Worm (Caenorhabditis elegans): ENCODE data around the gene fbxa-3.
A peak's percentile ranks its signal among the peaks of the same experiment; 100 is the strongest.

Gene fbxa-3

ce11 chrII:1806358-1806757 lies 14.3 kb downstream of the fbxa-3 start, which contains the start of gene C08F1.12:
TSS of gene C08F1.12 (minus strand) at chrII:1806458.
- TF ChIP-seq ama-1 (optimal IDR thresholded peaks at IDR 0.05) (no peak), Y5F2A.4 (GFP tag; optimal IDR thresholded peaks at IDR 0.05) (no peak), zip-11 (GFP tag; IDR thresholded peaks at IDR 0.05) (no peak), spr-1 (tag; optimal IDR thresholded peaks at IDR 0.05) (no peak), lir-3 (tag; optimal IDR thresholded peaks at IDR 0.05) (no peak), nhr-42 (GFP tag; IDR thresholded peaks at IDR 0.05) (no peak), arid-1 (GFP tag; conservative IDR thresholded peaks at IDR 0.05) (no peak)

- TF ChIP-seq F49E8.2 (tag; optimal IDR thresholded peaks at IDR 0.05; ENCODE audit: borderline replicate concordance) (no peak), mes-2 (tag; optimal IDR thresholded peaks at IDR 0.05; ENCODE audit: poor library complexity, severe bottlenecking) (no peak), aly-2 (tag; optimal IDR thresholded peaks at IDR 0.05) (no peak), F26F4.8 (GFP tag; conservative IDR thresholded peaks at IDR 0.05) (no peak)
Observed at ce11 chrII:1788087-1788486, 32.6 kb downstream of the fbxa-3 start, which contains the start of the genes C08F1.6 and fbxb-13. TSS of gene C08F1.6 (minus strand) at chrII:1788187. TSS of gene fbxb-13 (plus strand) at chrII:1788277.

ce11 chrII:1787208-1787607 lies 33.5 kb downstream of the fbxa-3 start:
- TF ChIP-seq nhr-111 (GFP tag; optimal IDR thresholded peaks at IDR 0.05): no peak
- TF ChIP-seq unc-62 (GFP tag; optimal IDR thresholded peaks at IDR 0.05 in 1 of 2): peak in 1 of 2 experiments; percentile 97
- no peak for TF ChIP-seq unc-62 (tag; optimal IDR thresholded peaks at IDR 0.05)
- no peak for TF ChIP-seq nhr-77 (tag; optimal IDR thresholded peaks at IDR 0.05)

DNA sequence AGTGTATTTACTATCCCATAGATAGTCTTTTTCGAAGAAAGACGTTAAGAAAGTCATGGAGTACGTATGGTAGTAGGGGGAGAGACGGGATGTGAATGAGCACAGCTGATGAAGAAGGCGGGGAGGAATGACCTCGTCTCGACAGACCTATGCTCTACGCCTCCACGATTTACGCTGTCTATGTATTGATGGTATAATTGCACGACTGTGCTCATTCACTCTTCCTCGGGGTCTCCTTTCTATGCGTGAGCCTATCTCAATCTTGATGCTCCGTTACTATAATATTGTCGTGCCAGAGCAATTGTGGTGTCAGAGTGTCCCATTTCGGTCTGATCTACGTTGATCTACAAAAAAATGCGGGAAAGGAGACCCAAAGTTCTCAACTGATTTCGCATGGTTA lies 34.5 kb downstream of the fbxa-3 start, which contains the start of gene C08F1.10:
Gene C08F1.10 (minus strand): TSS at position 101 of the 400 bp plus-strand sequence.
- TF ChIP-seq hlh-11 (tag; optimal IDR thresholded peaks at IDR 0.05) (no peak), nhr-76 (tag; optimal IDR thresholded peaks at IDR 0.05) (no peak), saeg-2 (GFP tag; IDR thresholded peaks at IDR 0.05) (no peak), zip-11 (GFP tag; IDR thresholded peaks at IDR 0.05) (no peak), pha-4 (GFP tag; IDR thresholded peaks at IDR 0.05) (no peak), pha-4 (tag; optimal IDR thresholded peaks at IDR 0.05) (no peak), ztf-11 (tag; optimal IDR thresholded peaks at IDR 0.05) (no peak), nhr-10 (tag; optimal IDR thresholded peaks at IDR 0.05) (no peak), lin-1 (GFP tag; IDR thresholded peaks at IDR 0.05) (no peak), set-16 (GFP tag; IDR thresholded peaks at IDR 0.05) (no peak), vab-7 (GFP tag; IDR thresholded peaks at IDR 0.05) (no peak), dpl-1 (GFP tag; optimal IDR thresholded peaks at IDR 0.05) (no peak), ceh-62 (tag; optimal IDR thresholded peaks at IDR 0.05) (no peak), F26F4.8 (GFP tag; conservative IDR thresholded peaks at IDR 0.05) (no peak)

DNA sequence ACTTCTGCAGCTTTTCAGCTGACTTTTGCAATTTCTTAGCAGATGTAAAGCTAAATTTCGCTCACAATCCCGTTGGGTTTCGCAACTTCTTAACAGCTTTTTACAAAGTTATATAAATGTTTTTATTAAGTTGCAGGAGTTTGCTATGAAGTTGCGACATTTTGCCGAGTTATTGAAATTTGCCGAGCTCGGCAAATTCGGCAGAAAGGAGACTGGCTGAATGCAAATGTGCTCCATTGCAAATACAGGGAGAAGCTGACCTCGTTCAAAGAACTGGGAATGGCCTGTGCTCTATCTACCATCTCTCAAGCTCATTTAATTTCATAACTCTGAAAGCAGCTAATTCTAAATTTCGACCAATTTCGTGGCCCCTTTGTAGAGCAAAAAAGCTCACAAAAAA lies 35.9 kb downstream of the fbxa-3 start, which contains the start of gene C08F1.11:
Gene C08F1.11 (minus strand): TSS at position 101 of the 400 bp plus-strand sequence.
- no peak for TF ChIP-seq nhr-28 (tag; optimal IDR thresholded peaks at IDR 0.05)
- TF ChIP-seq F10B5.3 (tag; optimal IDR thresholded peaks at IDR 0.05): no peak
- TF ChIP-seq snpc-4 (tag; optimal IDR thresholded peaks at IDR 0.05): no peak
- TF ChIP-seq mxl-2 (GFP tag; conservative IDR thresholded peaks at IDR 0.05): no peak
- no peak for TF ChIP-seq zag-1 (tag; optimal IDR thresholded peaks at IDR 0.05)
- TF ChIP-seq nhr-11 (tag; optimal IDR thresholded peaks at IDR 0.05): no peak
- TF ChIP-seq fkh-10 (GFP tag; optimal IDR thresholded peaks at IDR 0.05): no peak
- TF ChIP-seq duxl-1 (tag; optimal IDR thresholded peaks at IDR 0.05; ENCODE audit: poor library complexity): no peak
- no peak for TF ChIP-seq zip-11 (GFP tag; IDR thresholded peaks at IDR 0.05)
- TF ChIP-seq lin-13 (GFP tag; optimal IDR thresholded peaks at IDR 0.05): no peak
- no peak for TF ChIP-seq F49E8.2 (tag; optimal IDR thresholded peaks at IDR 0.05; ENCODE audit: borderline replicate concordance)
- no peak for TF ChIP-seq unc-62 (GFP tag; optimal IDR thresholded peaks at IDR 0.05 in 1 of 2)
- no peak for TF ChIP-seq unc-62 (tag; optimal IDR thresholded peaks at IDR 0.05)
- TF ChIP-seq T26A8.4 (GFP tag; IDR thresholded peaks at IDR 0.05): no peak
- no peak for TF ChIP-seq aly-2 (tag; optimal IDR thresholded peaks at IDR 0.05)
- no peak for TF ChIP-seq ZK546.5 (tag; optimal IDR thresholded peaks at IDR 0.05)

Measured in whole organism, L4 larva.